Worm (Caenorhabditis elegans): Measurements from ENCODE around the gene srlf-31.

srlf-31 gene

DNA sequence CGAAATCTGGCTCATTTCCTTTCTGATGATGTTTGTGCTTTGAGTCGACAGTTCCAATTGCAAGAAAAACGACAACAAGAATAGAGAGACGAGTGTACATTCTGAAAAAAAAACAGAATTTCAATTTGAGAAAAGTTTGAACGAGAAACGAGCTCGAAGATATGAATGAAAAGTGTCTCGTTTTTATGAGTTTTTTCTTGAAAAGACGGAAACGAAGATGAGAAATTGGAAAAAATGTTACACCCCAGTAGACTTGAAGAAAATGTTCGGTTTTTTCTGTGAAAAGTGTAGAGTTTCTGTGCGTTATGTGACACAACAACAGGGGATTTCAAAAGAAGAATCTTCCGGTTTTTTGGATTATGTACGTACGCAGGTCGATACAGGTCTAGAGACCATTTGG, at the start of gene srlf-31:
TSS of gene srlf-31 (minus strand) at position 101 of the 400 bp plus-strand sequence.
- TF ChIP-seq npax-4 (tag; optimal IDR thresholded peaks at IDR 0.05) (no peak), ceh-22 (tag; optimal IDR thresholded peaks at IDR 0.05) (no peak)

DNA sequence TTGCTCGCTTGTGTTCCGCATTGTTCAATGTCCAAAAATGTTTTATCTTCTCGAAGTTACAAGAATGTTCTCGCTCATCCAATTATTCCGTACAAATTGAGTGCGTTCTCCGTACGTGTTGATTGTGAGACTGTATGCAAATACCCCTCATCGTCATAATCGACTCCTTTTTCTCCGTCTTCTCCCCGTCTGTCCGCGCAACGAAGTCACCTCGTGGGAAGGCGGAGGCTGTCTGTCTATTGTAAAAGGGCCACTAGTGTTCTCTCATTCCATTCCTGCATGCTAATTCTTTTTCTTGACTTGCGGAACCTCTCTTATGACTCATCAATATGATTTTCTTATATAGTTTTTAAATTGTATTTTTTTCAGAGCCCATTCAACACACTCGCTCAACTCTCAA, 47.2 kb upstream of the srlf-31 start, which contains the start of gene ZK829.9:
TSS of gene ZK829.9 (plus strand) at position 364 of the 400 bp plus-strand sequence.
- TF ChIP-seq C38D4.7 (GFP tag; optimal IDR thresholded peaks at IDR 0.05), result no peak
- no peak for TF ChIP-seq ceh-48 (tag; optimal IDR thresholded peaks at IDR 0.05)
- TF ChIP-seq eyg-1 (tag; optimal IDR thresholded peaks at IDR 0.05), result no peak
- no peak for TF ChIP-seq dmd-4 (tag; optimal IDR thresholded peaks at IDR 0.05; ENCODE audit: borderline replicate concordance)
- no peak for TF ChIP-seq ceh-6 (GFP tag; optimal IDR thresholded peaks at IDR 0.05)
- TF ChIP-seq Y22D7AL.16 (tag; optimal IDR thresholded peaks at IDR 0.05), result no peak
- TF ChIP-seq ceh-34 (tag; optimal IDR thresholded peaks at IDR 0.05), result no peak
- no peak for TF ChIP-seq F13H6.1 (tag; optimal IDR thresholded peaks at IDR 0.05)
- no peak for TF ChIP-seq npax-4 (tag; optimal IDR thresholded peaks at IDR 0.05)
- no peak for TF ChIP-seq gmeb-2 (tag; optimal IDR thresholded peaks at IDR 0.05)

DNA sequence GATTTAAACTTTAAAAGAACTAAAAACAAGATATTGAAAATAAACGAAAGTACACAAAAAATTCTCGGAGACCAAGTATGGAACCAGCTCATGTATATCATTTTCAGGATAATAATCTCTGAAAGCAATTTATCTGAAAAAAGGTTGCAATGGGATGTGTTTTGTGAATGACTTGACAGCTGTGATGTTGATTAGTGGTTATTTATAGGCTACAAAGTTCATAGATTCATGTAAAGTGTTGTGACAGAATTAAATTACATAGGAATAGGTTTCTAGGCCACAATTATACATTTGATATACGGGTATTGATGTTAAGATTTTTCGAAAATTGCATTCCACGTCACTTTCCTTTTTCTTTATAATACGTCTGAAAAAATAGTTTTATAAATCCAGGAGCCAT, 42.4 kb upstream of the srlf-31 start, which contains the start of gene srj-1:
TSS of gene srj-1 (minus strand) at position 101 of the 400 bp plus-strand sequence.
- TF ChIP-seq K02D7.2 (tag; optimal IDR thresholded peaks at IDR 0.05) (no peak), ztf-16 (tag; optimal IDR thresholded peaks at IDR 0.05) (no peak), ref-2 (tag; optimal IDR thresholded peaks at IDR 0.05) (no peak), lin-11 (tag; optimal IDR thresholded peaks at IDR 0.05) (no peak), hlh-13 (GFP tag; optimal IDR thresholded peaks at IDR 0.05) (no peak), pros-1 (tag; optimal IDR thresholded peaks at IDR 0.05) (no peak), rnt-1 (tag; optimal IDR thresholded peaks at IDR 0.05) (no peak), unc-55 (GFP tag; optimal IDR thresholded peaks at IDR 0.05) (no peak)

DNA sequence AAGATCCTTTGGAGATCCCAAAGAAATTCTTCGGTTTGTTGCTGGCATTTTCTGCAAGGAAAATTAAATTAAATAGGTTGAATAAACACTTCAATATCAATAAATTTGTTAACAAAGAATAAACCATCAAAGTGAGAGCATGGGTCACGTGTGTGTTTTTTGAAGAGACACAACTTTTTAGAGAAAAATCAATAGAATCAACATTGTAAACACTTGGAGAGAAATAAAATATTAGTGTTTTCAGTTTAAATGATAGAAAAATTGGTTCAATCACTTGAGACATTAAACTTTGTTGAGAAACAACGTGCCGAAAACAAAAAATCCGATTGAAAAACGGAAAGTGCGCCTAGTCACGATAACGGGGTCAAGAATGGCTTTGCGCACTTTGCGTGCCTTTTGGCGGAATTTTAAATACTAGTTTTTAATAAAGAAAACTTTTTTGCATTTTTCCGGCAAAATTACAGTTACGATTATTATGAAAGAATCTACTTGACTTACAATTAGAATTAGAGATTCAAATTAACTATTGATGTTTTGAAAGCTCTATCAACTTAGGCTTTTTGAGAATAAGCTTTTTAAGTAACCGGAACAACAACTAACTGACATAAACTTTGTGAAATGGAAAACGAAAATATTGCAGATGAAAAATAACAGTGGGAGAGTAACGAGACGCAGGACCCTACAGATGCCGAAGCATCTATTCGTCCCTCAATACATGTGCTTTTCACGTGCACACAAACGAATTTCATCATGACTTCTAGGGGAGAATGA, 38.7 kb upstream of the srlf-31 start, which contains the start of gene ZK829.7:
TSS of gene ZK829.7 (minus strand) at position 51 of the 771 bp plus-strand sequence.
- TF ChIP-seq ceh-9 (tag; optimal IDR thresholded peaks at IDR 0.05) (no peak), ceh-30 (tag; optimal IDR thresholded peaks at IDR 0.05) (peak; percentile 34), ttx-3 (tag; optimal IDR thresholded peaks at IDR 0.05) (no peak), hlh-30 (tag; optimal IDR thresholded peaks at IDR 0.05; ENCODE audit: insufficient read depth) (peak; percentile 16), K09A11.1 (tag; optimal IDR thresholded peaks at IDR 0.05; ENCODE audit: insufficient read depth) (no peak), nfya-1 (tag; optimal IDR thresholded peaks at IDR 0.05) (peak; percentile 24), dve-1 (tag; optimal IDR thresholded peaks at IDR 0.05) (no peak), ztf-16 (tag; optimal IDR thresholded peaks at IDR 0.05) (no peak), unc-55 (GFP tag; optimal IDR thresholded peaks at IDR 0.05) (peak; percentile 7), zip-5 (tag; optimal IDR thresholded peaks at IDR 0.05) (no peak), ceh-22 (tag; optimal IDR thresholded peaks at IDR 0.05) (no peak), unc-42 (tag; optimal IDR thresholded peaks at IDR 0.05) (peak; percentile 20), ceh-6 (GFP tag; optimal IDR thresholded peaks at IDR 0.05) (no peak), hlh-6 (tag; optimal IDR thresholded peaks at IDR 0.05) (no peak), hlh-8 (tag; optimal IDR thresholded peaks at IDR 0.05) (no peak), tbx-2 (tag; optimal IDR thresholded peaks at IDR 0.05) (no peak), unc-3 (GFP tag; conservative IDR thresholded peaks at IDR 0.05) (no peak), unc-3 (tag; optimal IDR thresholded peaks at IDR 0.05) (no peak), pax-1 (tag; optimal IDR thresholded peaks at IDR 0.05) (peak; percentile 41)

ce11 chrIV:11959573-11959972, 36.6 kb upstream of the srlf-31 start, which contains the start of gene tgt-1:
Gene tgt-1, minus strand, starts transcription at chrIV:11959804.
- no peak for TF ChIP-seq pros-1 (tag; optimal IDR thresholded peaks at IDR 0.05)
- TF ChIP-seq sox-4 (tag; optimal IDR thresholded peaks at IDR 0.05), result no peak
- TF ChIP-seq ref-2 (tag; optimal IDR thresholded peaks at IDR 0.05), result no peak
- no peak for TF ChIP-seq sox-2 (GFP tag; IDR thresholded peaks at IDR 0.05)
- no peak for TF ChIP-seq pat-9 (tag; optimal IDR thresholded peaks at IDR 0.05)
